Worm (Caenorhabditis elegans) whole organism, young adult: Measurements from ENCODE around the gene fahd-1.

Source experiments
- B0261.1 ChIP-seq: sonication (generic microtip); optimal IDR thresholded peaks from 2 replicates; lab custom pipeline; 2016; ENCODE audit warnings: mild to moderate bottlenecking, missing genetic modification characterization, moderate library complexity, missing compliant biosample characterization
- C06A6.2 ChIP-seq: fragments of 200-800 bp; sonication (Bioruptor generic); conservative IDR thresholded peaks from 2 replicates; pipeline ENCODE4 v1.3.6; 2022; ENCODE audit warnings: missing genetic modification characterization, missing compliant biosample characterization
- F37B4.10 ChIP-seq: fragments of 200-800 bp; sonication (Bioruptor generic); IDR thresholded peaks from 2 replicates; pipeline ENCODE4 v1.3.6; 2022; ENCODE audit warnings: missing genetic modification characterization, missing compliant biosample characterization
- F39B2.1 ChIP-seq: fragments of 200-800 bp; sonication (Bioruptor generic); IDR thresholded peaks from 2 replicates; pipeline ENCODE4 v1.3.6; 2022; ENCODE audit warnings: missing genetic modification reagents, missing genetic modification characterization, missing compliant biosample characterization
- F52B5.7 ChIP-seq: sonication (generic microtip); optimal IDR thresholded peaks from 2 replicates; lab custom pipeline; 2016; ENCODE audit warnings: mild to moderate bottlenecking, missing genetic modification characterization, missing compliant biosample characterization
- F57A8.1 ChIP-seq: fragments of 200-800 bp; sonication (Bioruptor generic); optimal IDR thresholded peaks from 2 replicates; lab custom pipeline; 2018; ENCODE audit warnings: mild to moderate bottlenecking, missing genetic modification characterization, moderate library complexity, missing compliant biosample characterization
- T07F8.4 ChIP-seq: sonication (generic microtip); optimal IDR thresholded peaks from 2 replicates; lab custom pipeline; 2016; ENCODE audit warnings: mild to moderate bottlenecking, missing genetic modification characterization, moderate library complexity, missing compliant biosample characterization
- T26A5.8 ChIP-seq: sonication (generic microtip); optimal IDR thresholded peaks from 2 replicates; lab custom pipeline; 2016; ENCODE audit warnings: missing genetic modification characterization, missing compliant biosample characterization
- Y53G8AR.9 ChIP-seq: fragments of 200-800 bp; sonication (Bioruptor generic); conservative IDR thresholded peaks from 2 replicates; pipeline ENCODE4 v1.3.6; 2022; ENCODE audit warnings: missing genetic modification reagents, missing genetic modification characterization, missing compliant biosample characterization
- Y56A3A.18 ChIP-seq: fragments of 200-800 bp; sonication (Bioruptor generic); IDR thresholded peaks from 2 replicates; pipeline ENCODE4 v1.3.6; 2022; ENCODE audit warnings: missing genetic modification reagents, missing genetic modification characterization, missing compliant biosample characterization
- Y67H2A.10 ChIP-seq: fragments of 200-800 bp; sonication (Bioruptor generic); conservative IDR thresholded peaks from 2 replicates; pipeline ENCODE4 v1.3.6; 2022; ENCODE audit warnings: missing genetic modification reagents, missing genetic modification characterization, missing compliant biosample characterization
- akir-1 ChIP-seq: fragments of 200-800 bp; sonication (Bioruptor generic); optimal IDR thresholded peaks from 2 replicates; lab custom pipeline; 2018; ENCODE audit warnings: mild to moderate bottlenecking, missing genetic modification characterization, moderate library complexity, missing compliant biosample characterization
- aptf-2 ChIP-seq: fragments of 200-800 bp; sonication (Bioruptor generic); conservative IDR thresholded peaks from 2 replicates; pipeline ENCODE4 v1.3.6; 2022; ENCODE audit warnings: missing genetic modification reagents, missing genetic modification characterization, missing compliant biosample characterization
- aptf-3 ChIP-seq: fragments of 200-800 bp; sonication (Bioruptor generic); IDR thresholded peaks from 2 replicates; pipeline ENCODE4 v1.3.6; 2022; ENCODE audit warnings: missing genetic modification characterization, missing compliant biosample characterization
- atf-7 ChIP-seq: sonication (generic microtip); optimal IDR thresholded peaks from 2 replicates; lab custom pipeline; 2017; ENCODE audit warnings: mild to moderate bottlenecking, missing genetic modification characterization, missing compliant biosample characterization
- attf-5 ChIP-seq: fragments of 200-800 bp; sonication (Bioruptor generic); optimal IDR thresholded peaks from 2 replicates; lab custom pipeline; 2018; ENCODE audit warnings: mild to moderate bottlenecking, missing genetic modification characterization, missing compliant biosample characterization
- ccch-3 ChIP-seq: fragments of 200-800 bp; sonication (Bioruptor generic); optimal IDR thresholded peaks from 2 replicates; lab custom pipeline; 2018; ENCODE audit warnings: mild to moderate bottlenecking, missing genetic modification characterization, missing compliant biosample characterization
- ceh-100 ChIP-seq: fragments of 200-800 bp; sonication (Bioruptor generic); IDR thresholded peaks from 2 replicates; pipeline ENCODE4 v1.3.6; 2022; ENCODE audit warnings: missing genetic modification reagents, missing genetic modification characterization, missing compliant biosample characterization
- ceh-91 ChIP-seq: fragments of 200-800 bp; sonication (Bioruptor generic); IDR thresholded peaks from 2 replicates; pipeline ENCODE4 v1.3.6; 2022; ENCODE audit warnings: missing genetic modification reagents, missing genetic modification characterization, missing compliant biosample characterization
- chd-7 ChIP-seq: sonication (generic microtip); optimal IDR thresholded peaks from 2 replicates; lab custom pipeline; 2016; ENCODE audit warnings: mild to moderate bottlenecking, missing genetic modification characterization, moderate library complexity, missing compliant biosample characterization
- ekl-4 ChIP-seq: fragments of 200-800 bp; sonication (Bioruptor generic); IDR thresholded peaks from 2 replicates; pipeline ENCODE4 v1.3.6; 2022; ENCODE audit warnings: missing genetic modification reagents, missing genetic modification characterization, missing compliant biosample characterization
- ets-4 ChIP-seq: fragments of 200-800 bp; sonication (Bioruptor generic); optimal IDR thresholded peaks from 2 replicates; lab custom pipeline; 2018; ENCODE audit warnings: mild to moderate bottlenecking, missing genetic modification characterization, missing compliant biosample characterization
- gei-17 ChIP-seq: fragments of 200-800 bp; sonication (Bioruptor generic); optimal IDR thresholded peaks from 2 replicates; lab custom pipeline; 2018; ENCODE audit warnings: mild to moderate bottlenecking, missing genetic modification characterization, missing compliant biosample characterization
- him-1 ChIP-seq: sonication (generic microtip); optimal IDR thresholded peaks from 2 replicates; lab custom pipeline; 2016; ENCODE audit warnings: missing genotype, missing genetic modification reagents, missing genetic modification characterization, missing compliant biosample characterization
- hsf-1 ChIP-seq: fragments of 200-800 bp; sonication (Bioruptor generic); IDR thresholded peaks from 2 replicates; pipeline ENCODE4 v1.3.6; 2022; ENCODE audit warnings: missing genetic modification reagents, missing genetic modification characterization, missing compliant biosample characterization
- lag-1 ChIP-seq: fragments of 200-800 bp; sonication (Bioruptor generic); IDR thresholded peaks from 2 replicates; pipeline ENCODE4 v1.3.6; 2022; ENCODE audit warnings: missing genetic modification reagents, missing genetic modification characterization, missing compliant biosample characterization
- lir-1 ChIP-seq: fragments of 200-800 bp; sonication (Bioruptor generic); conservative IDR thresholded peaks from 2 replicates; pipeline ENCODE4 v1.3.6; 2022; ENCODE audit warnings: missing genetic modification reagents, missing genetic modification characterization, missing compliant biosample characterization
- lsl-1 ChIP-seq: fragments of 200-800 bp; sonication (Bioruptor generic); optimal IDR thresholded peaks from 2 replicates; lab custom pipeline; 2018; ENCODE audit warnings: mild to moderate bottlenecking, missing genetic modification characterization, moderate library complexity, missing compliant biosample characterization
- madf-6 ChIP-seq: fragments of 200-800 bp; sonication (Bioruptor generic); IDR thresholded peaks from 2 replicates; pipeline ENCODE4 v1.3.6; 2022; ENCODE audit warnings: missing genetic modification reagents, missing genetic modification characterization, missing compliant biosample characterization
- nfya-1 ChIP-seq: sonication (generic microtip); optimal IDR thresholded peaks from 2 replicates; lab custom pipeline; 2017; ENCODE audit warnings: antibody characterized with exemption, missing compliant biosample characterization, missing genetic modification characterization, borderline replicate concordance; ENCODE audit not compliant: insufficient read depth
- nhr-27 ChIP-seq: fragments of 200-800 bp; sonication (Bioruptor generic); optimal IDR thresholded peaks from 2 replicates; lab custom pipeline; 2018; ENCODE audit warnings: mild to moderate bottlenecking, missing genetic modification characterization, moderate library complexity, missing compliant biosample characterization
- nhr-80 ChIP-seq: sonication (generic microtip); optimal IDR thresholded peaks from 2 replicates; lab custom pipeline; 2016; ENCODE audit warnings: missing genetic modification characterization, missing compliant biosample characterization
- pbrm-1 ChIP-seq: fragments of 200-800 bp; sonication (Bioruptor generic); IDR thresholded peaks from 2 replicates; pipeline ENCODE4 v1.3.6; 2022; ENCODE audit warnings: missing genetic modification reagents, missing genetic modification characterization, missing compliant biosample characterization
- rcor-1 ChIP-seq: fragments of 200-800 bp; sonication (Bioruptor generic); IDR thresholded peaks from 2 replicates; pipeline ENCODE4 v1.3.6; 2022; ENCODE audit warnings: missing genetic modification reagents, missing genetic modification characterization, missing compliant biosample characterization
- repo-1 ChIP-seq: sonication (generic microtip); optimal IDR thresholded peaks from 2 replicates; lab custom pipeline; 2017; ENCODE audit warnings: mild to moderate bottlenecking, missing genetic modification characterization, missing compliant biosample characterization
- rpc-1 ChIP-seq, 2 experiments: fragments of 150-350 bp in 1 of 2; sonication (generic microtip) in 1 of 2; optimal IDR thresholded peaks; 2 replicates each; lab custom pipeline; 2014 to 2018; ENCODE audit warnings: missing biosample characterization in 1 of 2, missing genetic modification characterization in 1 of 2, missing genetic modification reagents in 1 of 2, missing genotype in 1 of 2
- snpc-1.1 ChIP-seq: sonication (generic microtip); optimal IDR thresholded peaks from 2 replicates; lab custom pipeline; 2017; ENCODE audit warnings: missing genetic modification characterization, mild to moderate bottlenecking, missing compliant biosample characterization, antibody characterized with exemption, moderate library complexity, missing genotype, missing genetic modification reagents; ENCODE audit not compliant: insufficient read depth
- snpc-3.4 ChIP-seq: sonication (generic microtip); optimal IDR thresholded peaks from 2 replicates; lab custom pipeline; 2017; ENCODE audit warnings: missing genetic modification characterization, mild to moderate bottlenecking, missing compliant biosample characterization, antibody characterized with exemption, moderate library complexity, missing genotype, missing genetic modification reagents
- tbp1 ChIP-seq: fragments of 200-800 bp; sonication (Bioruptor generic); optimal IDR thresholded peaks from 2 replicates; lab custom pipeline; 2018; ENCODE audit warnings: mild to moderate bottlenecking, missing genetic modification characterization, missing compliant biosample characterization
- tbx-9 ChIP-seq: sonication (generic microtip); optimal IDR thresholded peaks from 2 replicates; lab custom pipeline; 2016; ENCODE audit warnings: borderline replicate concordance, missing genetic modification characterization, inconsistent platforms, missing compliant biosample characterization
- zfh-2 ChIP-seq: fragments of 200-800 bp; sonication (Bioruptor generic); conservative IDR thresholded peaks from 2 replicates; pipeline ENCODE4 v1.3.6; 2022; ENCODE audit warnings: missing genetic modification reagents, missing genetic modification characterization, missing compliant biosample characterization
- ztf-26 ChIP-seq: sonication (generic microtip); optimal IDR thresholded peaks from 2 replicates; lab custom pipeline; 2017; ENCODE audit warnings: missing genetic modification characterization, missing compliant biosample characterization
- ztf-28 ChIP-seq: fragments of 200-800 bp; sonication (Bioruptor generic); IDR thresholded peaks from 2 replicates; pipeline ENCODE4 v1.3.6; 2022; ENCODE audit warnings: missing genetic modification reagents, missing genetic modification characterization, missing compliant biosample characterization

Gene fahd-1

DNA sequence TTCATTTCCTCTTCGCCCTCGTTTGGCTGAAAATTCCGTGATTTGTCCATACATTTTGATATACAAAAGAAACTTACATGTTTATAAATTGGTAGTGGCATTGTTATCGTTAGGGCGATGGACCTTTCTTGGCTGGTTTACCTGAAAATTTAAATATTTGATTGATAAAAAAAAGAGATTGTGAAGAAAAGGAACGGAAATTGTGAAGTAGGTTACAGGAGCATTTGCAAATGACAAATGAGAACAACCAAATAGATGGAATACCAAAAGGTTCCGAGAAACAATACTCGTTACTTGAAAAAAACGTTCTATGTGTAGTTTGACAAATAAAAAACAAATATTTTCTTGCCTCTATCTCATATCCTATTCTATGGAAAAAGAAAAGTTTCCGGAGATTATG lies 48.5 kb upstream of the fahd-1 start, which contains the start of gene ZK652.8:
ZK652.8 (minus strand) TSS at position 101 of the 400 bp plus-strand sequence.
- no peak for TF ChIP-seq tbx-9 (tag; lab: Kevin White, UChicago)
- no peak for TF ChIP-seq Y67H2A.10 (GFP tag; lab: Robert Waterston, UW)
- no peak for TF ChIP-seq nhr-80 (tag; lab: Kevin White, UChicago)
- TF ChIP-seq rpc-1 (optimal IDR thresholded peaks at IDR 0.05; lab: Kevin White, UChicago): no peak
- TF ChIP-seq rpc-1 (tag; optimal IDR thresholded peaks at IDR 0.05; lab: Kevin White, UChicago): no peak
- TF ChIP-seq ekl-4 (GFP tag; lab: Robert Waterston, UW): no peak
- no peak for TF ChIP-seq ceh-91 (GFP tag; lab: Robert Waterston, UW)
- TF ChIP-seq F39B2.1: no peak
- TF ChIP-seq, all 124 proteins: peak for 0

DNA sequence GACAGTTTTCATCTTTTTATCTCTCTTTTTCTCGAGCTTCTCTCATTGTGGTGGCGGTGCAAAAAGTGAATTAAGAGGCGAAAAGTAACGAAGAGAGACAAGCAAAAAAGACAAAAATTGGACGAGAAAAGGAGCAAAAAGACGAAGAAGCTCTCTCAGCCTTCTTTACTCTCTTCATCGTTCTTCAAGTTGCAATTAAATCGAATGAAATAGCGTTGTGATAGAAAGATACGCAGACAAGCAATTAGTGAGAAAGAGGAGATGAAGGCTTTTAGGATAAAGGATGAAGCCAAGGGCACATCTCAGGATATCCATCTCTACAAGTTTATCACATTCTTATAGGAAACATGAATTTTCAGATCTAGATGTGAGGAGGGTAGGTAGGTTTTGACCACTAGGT lies 43.9 kb upstream of the fahd-1 start:
- TF ChIP-seq B0261.1 (no peak), him-1 (tag; lab: Kevin White, UChicago) (no peak), snpc-3.4 (tag; lab: Kevin White, UChicago) (no peak), nfya-1 (tag; lab: Kevin White, UChicago) (no peak), madf-6 (GFP tag; lab: Robert Waterston, UW) (no peak), rcor-1 (GFP tag; lab: Robert Waterston, UW) (no peak), T26A5.8 (tag; lab: Kevin White, UChicago) (no peak)
- TF ChIP-seq, all 124 proteins: peak for 0

DNA sequence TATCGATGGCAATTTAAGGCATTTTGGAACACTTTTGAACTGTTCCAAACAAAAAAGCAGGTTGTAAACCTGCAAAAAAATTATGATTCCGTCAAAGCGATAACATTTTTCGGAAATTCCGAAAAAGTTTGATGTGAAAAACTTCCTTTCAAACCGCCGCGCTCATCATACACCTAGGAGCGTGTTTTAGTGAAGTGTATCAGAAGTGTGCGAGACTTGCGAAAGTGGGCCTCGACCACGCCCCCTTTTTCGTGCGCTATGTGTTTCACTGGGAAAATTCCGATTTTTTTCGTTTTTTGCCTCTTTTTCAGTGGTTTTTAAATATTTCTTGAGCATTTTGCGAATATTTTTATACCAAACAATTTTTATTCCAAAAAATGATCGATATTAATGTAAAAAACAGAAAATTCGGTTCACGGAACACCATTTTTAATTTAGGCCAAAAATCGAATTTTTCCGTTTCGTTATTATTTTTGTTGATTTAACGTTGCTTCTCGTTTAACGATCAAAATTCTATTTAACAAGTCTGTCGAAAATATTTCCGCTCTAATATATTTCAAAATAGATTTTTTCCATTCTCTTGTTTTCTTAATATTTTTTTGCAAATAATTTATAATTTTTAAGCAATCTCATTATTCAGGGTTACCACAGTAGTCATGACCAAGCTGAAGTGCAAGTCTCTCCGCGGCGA lies 37.4 kb upstream of the fahd-1 start, which contains the start of gene rpl-35:
rpl-35 (plus strand) TSS at position 641 of the 691 bp plus-strand sequence.
- TF ChIP-seq lir-1 (GFP tag; lab: Robert Waterston, UW): peak; percentile 99
- TF ChIP-seq atf-7: peak; percentile 98
- peak; percentile 96 for TF ChIP-seq F37B4.10
- TF ChIP-seq ztf-28 (GFP tag; lab: Robert Waterston, UW): peak; percentile 99
- TF ChIP-seq attf-5 (GFP tag; lab: Kevin White, UChicago): peak; percentile 100
- peak; percentile 91 for TF ChIP-seq T07F8.4 (tag; lab: Kevin White, UChicago)
- peak; percentile 99 for TF ChIP-seq C06A6.2 (GFP tag; lab: Robert Waterston, UW)
- TF ChIP-seq him-1 (tag; lab: Kevin White, UChicago): peak; percentile 99
- TF ChIP-seq ccch-3: peak; percentile 85
- peak; percentile 100 for TF ChIP-seq pbrm-1 (GFP tag; lab: Robert Waterston, UW)
- TF ChIP-seq snpc-1.1 (tag; lab: Kevin White, UChicago): peak; percentile 85
- peak; percentile 93 for TF ChIP-seq hsf-1
- TF ChIP-seq nhr-27 (tag; lab: Kevin White, UChicago): peak; percentile 77
- peak; percentile 99 for TF ChIP-seq ets-4 (GFP tag; lab: Kevin White, UChicago)
- TF ChIP-seq T26A5.8 (tag; lab: Kevin White, UChicago): peak; percentile 85
- TF ChIP-seq repo-1 (tag; lab: Kevin White, UChicago): peak; percentile 99
- TF ChIP-seq aptf-3 (GFP tag; lab: Robert Waterston, UW): peak; percentile 96; the same call in 1 of the 2 replicates
- TF ChIP-seq Y53G8AR.9 (GFP tag; lab: Robert Waterston, UW): peak; percentile 100
- TF ChIP-seq lsl-1 (GFP tag; lab: Kevin White, UChicago): peak; percentile 97
- peak; percentile 95 for TF ChIP-seq F39B2.1
- TF ChIP-seq F52B5.7: peak; percentile 99
- TF ChIP-seq chd-7 (tag; lab: Kevin White, UChicago): peak; percentile 99
- peak; percentile 83 for TF ChIP-seq tbp1 (GFP tag; lab: Kevin White, UChicago)
- TF ChIP-seq ceh-91 (GFP tag; lab: Robert Waterston, UW): peak; percentile 99
- peak; percentile 96 for TF ChIP-seq ceh-100
- peak; percentile 98 for TF ChIP-seq aptf-2 (GFP tag; lab: Robert Waterston, UW)
- peak; percentile 99; the same call in 1 of the 2 replicates for TF ChIP-seq Y56A3A.18 (GFP tag; lab: Robert Waterston, UW)
- TF ChIP-seq akir-1 (GFP tag; lab: Kevin White, UChicago): peak; percentile 88
- 0 out of 2 replicates have a peak, but pooled peaks have one; percentile 86 for TF ChIP-seq lag-1 (GFP tag; lab: Robert Waterston, UW)
- TF ChIP-seq ztf-26 (tag; lab: Kevin White, UChicago): peak; percentile 98
- peak; percentile 93 for TF ChIP-seq gei-17
- peak; percentile 91 for TF ChIP-seq F57A8.1
- TF ChIP-seq zfh-2 (GFP tag; lab: Robert Waterston, UW): no peak; the same call in 1 of the 2 replicates
